Fruit fly (Drosophila melanogaster): ENCODE measurements around the gene t-Grip91.
A peak's percentile ranks its signal among the peaks of the same experiment; 100 is the strongest.

Gene t-Grip91

dm6 chr2L:15746600-15747393 is 37.1 kb upstream of the t-Grip91 start (continued):
- TF ChIP-seq CG3163 (GFP tag; optimal IDR thresholded peaks at IDR 0.05), result no peak
- TF ChIP-seq seq (GFP tag; IDR thresholded peaks at IDR 0.05), result peak; percentile 71
- TF ChIP-seq Xrp1 (GFP tag; IDR thresholded peaks at IDR 0.05), result peak; percentile 91
- TF ChIP-seq Nf-YB (GFP tag; optimal IDR thresholded peaks at IDR 0.05), result peak; percentile 83
- no peak for TF ChIP-seq CG7786 (GFP tag; optimal IDR thresholded peaks at IDR 0.05)
- peak; percentile 94 for TF ChIP-seq CG12104 (GFP tag; optimal IDR thresholded peaks at IDR 0.05)
- peak; percentile 57 for TF ChIP-seq CG2120 (GFP tag; optimal IDR thresholded peaks at IDR 0.05)
- no peak for TF ChIP-seq CG4282 (GFP tag; optimal IDR thresholded peaks at IDR 0.05)
- TF ChIP-seq vfl (GFP tag; optimal IDR thresholded peaks at IDR 0.05), result peak; percentile 27
- peak; percentile 90 for TF ChIP-seq sens (GFP tag)
- peak; percentile 22 for TF ChIP-seq bab2 (GFP tag; optimal IDR thresholded peaks at IDR 0.05)
- TF ChIP-seq CG31224 (GFP tag; IDR thresholded peaks at IDR 0.05), result peak; percentile 54
- no peak for TF ChIP-seq lov (optimal IDR thresholded peaks at IDR 0.05)
- TF ChIP-seq lov (GFP tag; IDR thresholded peaks at IDR 0.05), result 0 out of 3 replicates have a peak, but pooled peaks have one; percentile 41
- TF ChIP-seq pros (GFP tag; optimal IDR thresholded peaks at IDR 0.05), result peak; percentile 54
- peak; percentile 93 for TF ChIP-seq gcm (GFP tag; optimal IDR thresholded peaks at IDR 0.05)
- peak; percentile 61; the same call in 1 of the 3 replicates for TF ChIP-seq H15 (GFP tag; IDR thresholded peaks at IDR 0.05)
- peak; percentile 81 for TF ChIP-seq Fer2 (tag; optimal IDR thresholded peaks at IDR 0.05)
- peak; percentile 95 for TF ChIP-seq CG11504 (tag; optimal IDR thresholded peaks at IDR 0.05)
- no peak for TF ChIP-seq chinmo (GFP tag; IDR thresholded peaks at IDR 0.05; ENCODE audit: partially characterized antibody)
- TF ChIP-seq CG3065 (GFP tag; optimal IDR thresholded peaks at IDR 0.05), result peak; percentile 82
- TF ChIP-seq tna (GFP tag; IDR thresholded peaks at IDR 0.05; ENCODE audit: partially characterized antibody), result no peak
- no peak; the same call in 2 of the 3 replicates for TF ChIP-seq CG6175 (GFP tag; IDR thresholded peaks at IDR 0.05)
- peak; percentile 93 for TF ChIP-seq Sox102F (GFP tag; optimal IDR thresholded peaks at IDR 0.05)
- peak; percentile 98 for TF ChIP-seq CG18262 (tag; optimal IDR thresholded peaks at IDR 0.05)
- peak; percentile 65; the same call in 2 of the 3 replicates for TF ChIP-seq Aef1 (GFP tag; IDR thresholded peaks at IDR 0.05)
- TF ChIP-seq gfzf (GFP tag; optimal IDR thresholded peaks at IDR 0.05), result no peak

- TF ChIP-seq Eip74EF (GFP tag; optimal IDR thresholded peaks at IDR 0.05) (no peak), Vsx1 (GFP tag; optimal IDR thresholded peaks at IDR 0.05) (no peak), CG6683 (GFP tag; optimal IDR thresholded peaks at IDR 0.05) (no peak), Bgb (GFP tag; IDR thresholded peaks at IDR 0.05; ENCODE audit: partially characterized antibody) (no peak; the same call in 1 of the 2 replicates), cato (GFP tag; optimal IDR thresholded peaks at IDR 0.05; ENCODE audit: borderline replicate concordance) (no peak), CG17186 (GFP tag; optimal IDR thresholded peaks at IDR 0.05) (peak; percentile 15), Mad (GFP tag; optimal IDR thresholded peaks at IDR 0.05) (no peak), CG4282 (GFP tag; optimal IDR thresholded peaks at IDR 0.05) (no peak), CG17361 (GFP tag; IDR thresholded peaks at IDR 0.05) (no peak), sna (GFP tag; IDR thresholded peaks at IDR 0.05; ENCODE audit: partially characterized antibody) (no peak), luna (GFP tag; optimal IDR thresholded peaks at IDR 0.05) (no peak), Hr3 (GFP tag; optimal IDR thresholded peaks at IDR 0.05) (no peak), CG1602 (GFP tag; optimal IDR thresholded peaks at IDR 0.05) (no peak), B-H1 (GFP tag; IDR thresholded peaks at IDR 0.05) (no peak), CG12769 (tag; optimal IDR thresholded peaks at IDR 0.05) (no peak), CG16813 (GFP tag; IDR thresholded peaks at IDR 0.05; ENCODE audit: partially characterized antibody) (no peak), dm (GFP tag; optimal IDR thresholded peaks at IDR 0.05) (no peak), lola (GFP tag; optimal IDR thresholded peaks at IDR 0.05) (no peak), CG4730 (GFP tag; IDR thresholded peaks at IDR 0.05) (no peak), Blimp-1 (GFP tag; optimal IDR thresholded peaks at IDR 0.05) (no peak), CG15479 (GFP tag; optimal IDR thresholded peaks at IDR 0.05) (peak; percentile 83)
These were observed 36.3 kb upstream of the t-Grip91 start, which contains the start of gene CycE for dm6 chr2L:15747394-15748260. CycE (minus strand) TSS chr2L:15748150.
